Worm (Caenorhabditis elegans): ENCODE data around the gene lrpr-1.
A peak's percentile ranks its signal among the peaks of the same experiment; 100 is the strongest.

lrpr-1 gene

DNA sequence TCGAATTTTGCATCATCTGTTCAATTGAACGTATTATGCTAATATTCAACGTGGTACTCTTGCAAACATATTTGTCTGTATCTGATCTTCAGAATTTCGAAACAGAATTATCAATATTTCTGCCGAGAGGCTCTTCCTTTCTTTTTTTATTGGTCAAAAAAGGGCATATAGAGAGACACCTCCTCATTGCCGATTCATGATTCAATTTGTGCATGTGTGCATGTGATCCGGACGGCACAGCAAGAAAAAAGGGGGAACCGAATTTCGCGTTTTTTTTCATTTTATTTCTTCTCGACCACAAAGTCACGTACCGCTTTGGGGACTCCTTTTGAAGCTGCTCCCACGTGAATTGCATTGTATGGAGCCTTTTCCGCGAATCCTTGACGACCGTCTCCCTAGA is 43.8 kb upstream of the lrpr-1 start, which contains the start of gene mcp-1 (continued):
- no peak for TF ChIP-seq lin-15B (tag; optimal IDR thresholded peaks at IDR 0.05)
- TF ChIP-seq Y48G9A.11 (GFP tag; IDR thresholded peaks at IDR 0.05) = no peak
- TF ChIP-seq ceh-62 (tag; optimal IDR thresholded peaks at IDR 0.05) = no peak

DNA sequence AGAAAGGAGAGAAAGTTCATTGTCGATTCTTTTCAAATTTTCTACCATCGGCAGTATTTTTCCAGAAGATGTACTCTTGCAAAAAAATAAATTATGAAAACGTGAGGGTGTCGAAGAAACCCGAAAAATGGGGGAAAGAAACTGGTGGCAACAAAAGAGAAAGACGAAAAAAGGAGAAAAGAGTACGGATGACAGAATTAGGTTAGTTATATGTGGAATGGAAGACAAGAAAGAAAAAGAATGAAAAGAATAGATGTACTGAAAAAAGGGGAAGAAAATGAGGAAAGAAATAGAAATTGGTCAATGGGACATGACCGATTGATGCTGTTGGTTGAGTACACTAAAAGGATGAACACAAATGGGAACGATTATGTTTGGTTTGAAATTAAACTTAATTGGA is 37.9 kb upstream of the lrpr-1 start:
- TF ChIP-seq ces-1 (GFP tag; optimal IDR thresholded peaks at IDR 0.05) (peak; percentile 36), unc-62 (GFP tag; optimal IDR thresholded peaks at IDR 0.05 in 1 of 2) (peak in 1 of 2 experiments; percentile 5), unc-62 (tag; optimal IDR thresholded peaks at IDR 0.05) (no peak), nhr-77 (tag; optimal IDR thresholded peaks at IDR 0.05) (no peak), ceh-62 (tag; optimal IDR thresholded peaks at IDR 0.05) (no peak), jun-1 (tag; optimal IDR thresholded peaks at IDR 0.05) (no peak)

DNA sequence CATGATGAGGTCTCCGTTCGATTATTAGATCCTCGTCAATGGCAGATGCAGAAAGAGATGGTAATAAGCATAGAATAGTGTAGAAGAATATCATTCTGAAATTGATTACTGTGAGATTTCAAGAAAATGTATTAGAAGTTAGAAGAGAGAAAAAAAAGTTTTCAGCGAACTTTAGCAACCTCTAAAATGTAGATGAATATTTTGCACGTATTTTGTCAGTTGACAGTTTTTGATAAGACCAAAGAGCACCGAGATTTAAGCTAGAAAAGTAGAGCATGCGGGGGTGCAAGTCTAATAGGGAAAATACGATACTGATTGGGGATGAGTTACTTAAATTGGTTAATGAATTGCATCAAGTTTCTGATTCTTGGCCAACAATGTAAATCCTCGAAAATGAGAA is 37.1 kb upstream of the lrpr-1 start, which contains the start of gene M03F8.6:
Gene M03F8.6 (minus strand): TSS at position 101 of the 400 bp plus-strand sequence.
- TF ChIP-seq aha-1 (tag) (peak; percentile 42), R02D3.7 (tag; optimal IDR thresholded peaks at IDR 0.05) (no peak)

DNA sequence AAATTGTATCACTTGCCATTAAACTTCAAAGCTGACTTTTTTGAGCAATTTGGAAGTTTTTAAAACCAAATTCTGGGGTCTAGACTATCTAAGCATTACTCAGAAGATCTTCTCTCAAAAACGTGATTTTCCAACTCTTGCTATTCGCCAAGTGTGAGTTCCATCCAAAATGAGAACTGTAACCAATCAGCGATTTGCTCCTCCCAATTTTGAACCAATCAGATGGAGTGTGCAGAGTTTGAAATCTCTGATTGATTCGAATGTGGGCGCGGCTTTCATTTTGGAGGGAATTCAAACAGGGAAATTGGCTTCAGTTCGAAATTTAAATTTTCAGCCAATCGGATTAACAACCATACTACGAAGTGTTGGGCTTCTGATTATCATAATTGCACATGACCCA is 35.4 kb upstream of the lrpr-1 start:
- TF ChIP-seq dmd-9 (GFP tag; IDR thresholded peaks at IDR 0.05) (no peak), dmd-8 (GFP tag; IDR thresholded peaks at IDR 0.05) (no peak), skn-1 (tag; optimal IDR thresholded peaks at IDR 0.05) (no peak), aha-1 (tag) (no peak), spr-1 (tag; optimal IDR thresholded peaks at IDR 0.05) (no peak), rbr-2 (tag; optimal IDR thresholded peaks at IDR 0.05) (no peak), snpc-4 (tag; optimal IDR thresholded peaks at IDR 0.05) (no peak), T20F7.1 (GFP tag; optimal IDR thresholded peaks at IDR 0.05) (no peak), pha-4 (GFP tag; IDR thresholded peaks at IDR 0.05) (no peak), pha-4 (tag; optimal IDR thresholded peaks at IDR 0.05) (no peak), nhr-237 (tag; optimal IDR thresholded peaks at IDR 0.05) (no peak), mxl-3 (GFP tag; optimal IDR thresholded peaks at IDR 0.05) (no peak), nhr-111 (GFP tag; optimal IDR thresholded peaks at IDR 0.05) (no peak), zip-2 (tag; optimal IDR thresholded peaks at IDR 0.05) (no peak), mxl-2 (GFP tag; conservative IDR thresholded peaks at IDR 0.05) (no peak), dmd-6 (GFP tag; IDR thresholded peaks at IDR 0.05) (no peak)

DNA sequence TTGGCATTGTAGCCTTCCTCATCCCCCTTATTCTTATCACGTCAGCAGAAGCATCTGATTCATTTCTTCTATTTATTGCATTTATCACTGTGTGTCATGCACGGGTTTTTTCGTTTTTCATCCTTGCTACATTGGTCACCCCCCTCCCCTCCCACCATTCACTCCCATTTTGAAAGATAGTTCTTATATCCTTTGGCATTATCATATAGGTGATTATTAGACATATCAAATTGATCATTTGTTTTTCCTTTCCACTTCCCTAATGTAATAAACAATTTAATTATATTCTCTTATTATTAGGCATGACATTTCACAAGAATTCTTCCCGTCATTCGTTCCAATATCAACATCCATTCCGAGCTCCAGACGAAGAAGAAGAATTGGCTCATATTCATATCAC is 33.4 kb upstream of the lrpr-1 start, which contains the start of gene M03F8.1:
Gene M03F8.1 (plus strand): TSS at position 301 of the 400 bp plus-strand sequence.
- TF ChIP-seq hlh-30 (tag; optimal IDR thresholded peaks at IDR 0.05; ENCODE audit: insufficient read depth) = peak; percentile 51
- no peak for TF ChIP-seq lim-7 (GFP tag; IDR thresholded peaks at IDR 0.05)
- no peak for TF ChIP-seq lin-1 (GFP tag; IDR thresholded peaks at IDR 0.05)
- TF ChIP-seq hmg-1.1 (GFP tag; IDR thresholded peaks at IDR 0.05) = no peak
- no peak for TF ChIP-seq daf-19 (GFP tag; conservative IDR thresholded peaks at IDR 0.05)
- TF ChIP-seq nhr-11 (tag; optimal IDR thresholded peaks at IDR 0.05) = no peak
- TF ChIP-seq F44E2.7 (GFP tag; IDR thresholded peaks at IDR 0.05) = no peak
- TF ChIP-seq unc-62 (GFP tag; optimal IDR thresholded peaks at IDR 0.05 in 1 of 2) = peak in 1 of 2 experiments; percentile 75
- no peak for TF ChIP-seq unc-62 (tag; optimal IDR thresholded peaks at IDR 0.05)
- no peak for TF ChIP-seq lin-38 (GFP tag; IDR thresholded peaks at IDR 0.05)
- TF ChIP-seq nhr-6 (tag; optimal IDR thresholded peaks at IDR 0.05) = no peak

DNA sequence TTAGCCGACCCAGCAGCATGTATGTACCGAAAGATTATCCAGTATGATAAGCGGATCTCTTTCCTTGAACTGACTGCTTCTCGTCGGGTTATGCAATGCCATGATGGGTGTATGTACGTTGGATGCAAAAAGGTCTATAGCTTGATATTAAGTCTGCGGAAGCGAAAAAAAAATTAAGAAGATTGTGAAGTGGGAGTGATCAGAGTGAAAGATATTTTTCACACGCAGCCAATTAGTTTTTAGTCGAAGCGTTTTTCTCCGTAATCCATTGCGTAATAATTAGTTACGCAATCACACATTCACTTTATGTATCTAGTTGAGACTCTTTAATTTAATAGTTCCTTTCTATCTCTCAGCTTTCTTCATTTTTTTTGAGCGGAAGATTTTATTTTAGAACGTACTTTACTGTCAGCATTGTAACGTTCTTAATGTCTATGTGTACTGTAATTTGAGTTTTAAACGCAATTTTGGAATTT is 32.0 kb upstream of the lrpr-1 start:
- no peak for TF ChIP-seq ceh-32 (tag; optimal IDR thresholded peaks at IDR 0.05; ENCODE audit: poor library complexity)
- TF ChIP-seq unc-62 (GFP tag; optimal IDR thresholded peaks at IDR 0.05 in 1 of 2) = peak in 1 of 2 experiments; percentile 90
- TF ChIP-seq unc-62 (tag; optimal IDR thresholded peaks at IDR 0.05) = no peak
- TF ChIP-seq ctbp-1 (GFP tag; IDR thresholded peaks at IDR 0.05) = no peak
- TF ChIP-seq T20F7.1 (GFP tag; optimal IDR thresholded peaks at IDR 0.05) = no peak
- no peak for TF ChIP-seq nhr-111 (GFP tag; optimal IDR thresholded peaks at IDR 0.05)
- no peak for TF ChIP-seq F10B5.3 (tag; optimal IDR thresholded peaks at IDR 0.05)
- TF ChIP-seq lin-38 (GFP tag; IDR thresholded peaks at IDR 0.05) = no peak
- TF ChIP-seq nhr-42 (GFP tag; IDR thresholded peaks at IDR 0.05) = no peak
- TF ChIP-seq nhr-48 (tag; optimal IDR thresholded peaks at IDR 0.05) = peak; percentile 61

Measured in whole organism, L4 larva.